Fruit fly (Drosophila melanogaster) whole organism, embryonic: ENCODE data around the gene CG11970.

Experiments
- Antp ChIP-seq: fragments of 200-800 bp; sonication (Bioruptor generic); optimal IDR thresholded peaks from 3 replicates; lab custom pipeline; 2016; ENCODE audit warnings: missing biosample characterization, missing genetic modification characterization
- CG10431 ChIP-seq: fragments of 200-800 bp; sonication (Bioruptor generic); optimal IDR thresholded peaks from 3 replicates; lab custom pipeline; 2018; ENCODE audit warnings: missing biosample characterization, mild to moderate bottlenecking, missing genetic modification characterization
- CG10543 ChIP-seq: fragments of 200-800 bp; sonication (Bioruptor generic); optimal IDR thresholded peaks from 3 replicates; lab custom pipeline; 2017; ENCODE audit warnings: missing biosample characterization, mild to moderate bottlenecking, missing genetic modification characterization, moderate library complexity
- CG11093 ChIP-seq: fragments of 200-800 bp; sonication (Bioruptor generic); IDR thresholded peaks from 3 replicates; pipeline ENCODE4 v1.3.6; 2022; ENCODE audit warnings: missing biosample characterization, missing genetic modification characterization
- CG11695 ChIP-seq: fragments of 200-800 bp; sonication (Bioruptor generic); IDR thresholded peaks from 3 replicates; pipeline ENCODE4 v1.3.6; 2022; ENCODE audit warnings: missing biosample characterization, missing genetic modification characterization
- CG13296 ChIP-seq: fragments of 200-800 bp; sonication (Bioruptor generic); optimal IDR thresholded peaks from 3 replicates; lab custom pipeline; 2018; ENCODE audit warnings: missing biosample characterization, mild to moderate bottlenecking, missing genetic modification characterization
- CG14860 ChIP-seq: fragments of 200-800 bp; sonication (Bioruptor generic); IDR thresholded peaks from 3 replicates; pipeline ENCODE4 v1.3.6; 2022; ENCODE audit warnings: missing biosample characterization, missing genetic modification characterization; ENCODE audit not compliant: partially characterized antibody
- CG16815 ChIP-seq: fragments of 200-800 bp; sonication (Bioruptor generic); optimal IDR thresholded peaks from 3 replicates; lab custom pipeline; 2017; ENCODE audit warnings: missing biosample characterization, mild to moderate bottlenecking, missing genetic modification characterization
- CG17186 ChIP-seq: fragments of 200-800 bp; sonication (Bioruptor generic); optimal IDR thresholded peaks from 3 replicates; lab custom pipeline; 2017; ENCODE audit warnings: missing biosample characterization, missing genetic modification reagents, missing genetic modification characterization
- CG2129 ChIP-seq: fragments of 200-800 bp; sonication (Bioruptor generic); IDR thresholded peaks from 2 replicates; pipeline ENCODE4 v1.3.6; 2022; ENCODE audit warnings: missing biosample characterization, missing genetic modification characterization; ENCODE audit not compliant: partially characterized antibody
- CG4282 ChIP-seq: fragments of 200-800 bp; sonication (Bioruptor generic); optimal IDR thresholded peaks from 2 replicates; lab custom pipeline; 2016; ENCODE audit warnings: missing biosample characterization, missing genetic modification characterization
- CG4707 ChIP-seq: fragments of 200-800 bp; sonication (Bioruptor generic); optimal IDR thresholded peaks from 2 replicates; lab custom pipeline; 2018; ENCODE audit warnings: missing biosample characterization, mild to moderate bottlenecking, missing genetic modification characterization, moderate library complexity
- CG6854 ChIP-seq: fragments of 200-800 bp; sonication (Bioruptor generic); optimal IDR thresholded peaks from 3 replicates; lab custom pipeline; 2017; ENCODE audit warnings: missing biosample characterization, mild to moderate bottlenecking, missing genetic modification characterization
- CG7271 ChIP-seq: fragments of 200-800 bp; sonication (Bioruptor generic); optimal IDR thresholded peaks from 2 replicates; lab custom pipeline; 2018; ENCODE audit warnings: missing biosample characterization, mild to moderate bottlenecking, missing genetic modification characterization, moderate library complexity
- CG7372 ChIP-seq: fragments of 200-800 bp; sonication (Bioruptor generic); IDR thresholded peaks from 2 replicates; pipeline ENCODE4 v1.3.6; 2022; ENCODE audit warnings: missing biosample characterization, missing genetic modification characterization
- CG7556 ChIP-seq: fragments of 200-800 bp; sonication (Bioruptor generic); optimal IDR thresholded peaks from 2 replicates; lab custom pipeline; 2017; ENCODE audit warnings: missing biosample characterization, mild to moderate bottlenecking, missing genetic modification characterization
- CG7963 ChIP-seq: fragments of 200-800 bp; sonication (Bioruptor generic); IDR thresholded peaks from 3 replicates; pipeline ENCODE4 v1.3.6; 2022; ENCODE audit warnings: missing biosample characterization, missing genetic modification characterization; ENCODE audit not compliant: partially characterized antibody
- CG8290 ChIP-seq, 3 experiments: fragments of 200-800 bp; sonication (Bioruptor generic); optimal IDR thresholded peaks; 2 replicates each; lab custom pipeline; 2016 to 2019; ENCODE audit warnings: missing biosample characterization in 3 of 3, missing genetic modification characterization in 3 of 3, mild to moderate bottlenecking in 2 of 3, moderate library complexity in 1 of 3
- CG9876 ChIP-seq: fragments of 200-800 bp; sonication (Bioruptor generic); optimal IDR thresholded peaks from 2 replicates; lab custom pipeline; 2016; ENCODE audit warnings: missing biosample characterization, missing genetic modification characterization
- Ets97D ChIP-seq: fragments of 200-800 bp; sonication (Bioruptor generic); optimal IDR thresholded peaks from 3 replicates; lab custom pipeline; 2016; ENCODE audit warnings: missing biosample characterization, missing genetic modification characterization
- Hr78 ChIP-seq, 2 experiments: fragments of 200-800 bp in 1 of 2; fragments of >200 bp in 1 of 2; sonication (Bioruptor generic) in 1 of 2; optimal IDR thresholded peaks; 2 replicates each; lab custom pipeline; 2017 to 2019; ENCODE audit warnings: missing biosample characterization in 2 of 2, missing genetic modification characterization in 2 of 2, mild to moderate bottlenecking in 1 of 2, moderate library complexity in 1 of 2
- Jarid2 ChIP-seq: fragments of 200-800 bp; sonication (Bioruptor generic); optimal IDR thresholded peaks from 3 replicates; lab custom pipeline; 2017; ENCODE audit warnings: mild to moderate bottlenecking, missing biosample characterization, missing genetic modification reagents, missing genetic modification characterization
- Kr ChIP-seq: fragments of 200-800 bp; sonication (Bioruptor generic); optimal IDR thresholded peaks from 2 replicates; lab custom pipeline; 2017; ENCODE audit warnings: missing biosample characterization, mild to moderate bottlenecking, missing genetic modification characterization
- Neu2 ChIP-seq: fragments of 200-800 bp; sonication (Bioruptor generic); optimal IDR thresholded peaks from 3 replicates; lab custom pipeline; 2016; ENCODE audit warnings: missing biosample characterization, missing genetic modification characterization, borderline replicate concordance
- NfI ChIP-seq: fragments of 200-800 bp; sonication (Bioruptor generic); optimal IDR thresholded peaks from 3 replicates; lab custom pipeline; 2018; ENCODE audit warnings: missing biosample characterization, mild to moderate bottlenecking, missing genetic modification characterization, moderate library complexity
- Sin3A ChIP-seq: fragments of >200 bp; optimal IDR thresholded peaks from 2 replicates; lab custom pipeline; 2018
- Stat92E ChIP-seq, 3 experiments: fragments of >200 bp in 2 of 3; fragments of 200-800 bp in 1 of 3; sonication (Bioruptor generic) in 1 of 3; optimal IDR thresholded peaks; 2 replicates each; lab custom pipeline; 2017 to 2019; ENCODE audit warnings: missing biosample characterization in 3 of 3, missing genetic modification characterization in 3 of 3, mild to moderate bottlenecking in 1 of 3, moderate library complexity in 1 of 3
- ac ChIP-seq: fragments of 200-800 bp; sonication (Bioruptor generic); optimal IDR thresholded peaks from 3 replicates; lab custom pipeline; 2017; ENCODE audit warnings: missing biosample characterization, mild to moderate bottlenecking, missing genetic modification characterization
- ara ChIP-seq: fragments of 200-800 bp; sonication (Bioruptor generic); IDR thresholded peaks from 2 replicates; pipeline ENCODE4 v1.3.6; 2022; ENCODE audit warnings: missing biosample characterization, missing genetic modification characterization
- bowl ChIP-seq: fragments of 200-800 bp; sonication (Bioruptor generic); IDR thresholded peaks from 2 replicates; pipeline ENCODE4 v1.3.6; 2022; ENCODE audit warnings: missing biosample characterization, missing genetic modification characterization
- chn ChIP-seq: fragments of 200-800 bp; sonication (Bioruptor generic); optimal IDR thresholded peaks from 2 replicates; lab custom pipeline; 2016; ENCODE audit warnings: missing biosample characterization, missing genetic modification characterization
- dysf ChIP-seq: fragments of 200-800 bp; sonication (Bioruptor generic); IDR thresholded peaks from 3 replicates; pipeline ENCODE4 v1.3.6; 2022; ENCODE audit warnings: missing biosample characterization, missing genetic modification characterization
- en ChIP-seq: fragments of 200-800 bp; sonication (Bioruptor generic); optimal IDR thresholded peaks from 2 replicates; lab custom pipeline; 2016; ENCODE audit warnings: missing biosample characterization, missing genetic modification characterization
- fru ChIP-seq: fragments of >200 bp; optimal IDR thresholded peaks from 2 replicates; lab custom pipeline; 2017
- grau ChIP-seq: fragments of 200-800 bp; optimal IDR thresholded peaks from 3 replicates; lab custom pipeline; 2019; ENCODE audit warnings: missing biosample characterization, mild to moderate bottlenecking, missing genetic modification characterization, moderate library complexity
- gro ChIP-seq: fragments of 200-800 bp; sonication (Bioruptor generic); optimal IDR thresholded peaks from 2 replicates; lab custom pipeline; 2016; ENCODE audit warnings: missing biosample characterization, missing genetic modification characterization
- jumu ChIP-seq: fragments of 200-800 bp; sonication (Bioruptor generic); optimal IDR thresholded peaks from 3 replicates; lab custom pipeline; 2016; ENCODE audit warnings: missing biosample characterization, missing genetic modification characterization
- kah ChIP-seq: fragments of 200-800 bp; sonication (Bioruptor generic); optimal IDR thresholded peaks from 2 replicates; lab custom pipeline; 2018; ENCODE audit warnings: missing biosample characterization, mild to moderate bottlenecking, missing genetic modification characterization
- mam ChIP-seq: fragments of 200-800 bp; sonication (Bioruptor generic); optimal IDR thresholded peaks from 3 replicates; lab custom pipeline; 2016; ENCODE audit warnings: missing biosample characterization, missing genetic modification characterization
- nmo ChIP-seq: fragments of 200-800 bp; sonication (Bioruptor generic); optimal IDR thresholded peaks from 2 replicates; lab custom pipeline; 2018; ENCODE audit warnings: missing biosample characterization, mild to moderate bottlenecking, missing genetic modification characterization, moderate library complexity
- pita ChIP-seq: fragments of 200-800 bp; sonication (Bioruptor generic); optimal IDR thresholded peaks from 2 replicates; lab custom pipeline; 2017; ENCODE audit warnings: missing biosample characterization, mild to moderate bottlenecking, missing genetic modification characterization
- run ChIP-seq: fragments of 200-800 bp; sonication (Bioruptor generic); optimal IDR thresholded peaks from 3 replicates; lab custom pipeline; 2018; ENCODE audit warnings: missing biosample characterization, mild to moderate bottlenecking, missing genetic modification characterization
- sisA ChIP-seq: fragments of 200-800 bp; sonication (Bioruptor generic); IDR thresholded peaks from 2 replicates; pipeline ENCODE4 v1.3.6; 2022; ENCODE audit warnings: missing biosample characterization, missing genetic modification characterization
- slbo ChIP-seq: fragments of 200-800 bp; sonication (Bioruptor generic); IDR thresholded peaks from 2 replicates; pipeline ENCODE4 v1.3.6; 2022; ENCODE audit warnings: missing biosample characterization, missing genetic modification characterization
- sob ChIP-seq: fragments of 200-800 bp; sonication (Bioruptor generic); IDR thresholded peaks from 2 replicates; pipeline ENCODE4 v1.3.6; 2022; ENCODE audit warnings: missing biosample characterization, missing genetic modification characterization
- stwl ChIP-seq: fragments of 200-800 bp; sonication (Bioruptor generic); optimal IDR thresholded peaks from 3 replicates; lab custom pipeline; 2018; ENCODE audit warnings: missing biosample characterization, mild to moderate bottlenecking, missing genetic modification characterization, moderate library complexity
- tll ChIP-seq, 2 experiments: fragments of 200-800 bp in 1 of 2; fragments of >200 bp in 1 of 2; sonication (Bioruptor generic) in 1 of 2; optimal IDR thresholded peaks; 2 replicates each; lab custom pipeline; 2017 to 2019; ENCODE audit warnings: missing biosample characterization in 2 of 2, missing genetic modification characterization in 2 of 2, mild to moderate bottlenecking in 1 of 2, moderate library complexity in 1 of 2
- vfl ChIP-seq: fragments of 200-800 bp; sonication (Bioruptor generic); optimal IDR thresholded peaks from 2 replicates; lab custom pipeline; 2016; ENCODE audit warnings: missing biosample characterization, missing genetic modification characterization
- zen2 ChIP-seq: fragments of 200-800 bp; sonication (Bioruptor generic); IDR thresholded peaks from 3 replicates; pipeline ENCODE4 v1.3.6; 2022; ENCODE audit warnings: missing biosample characterization, missing genetic modification characterization; ENCODE audit not compliant: partially characterized antibody
- zfh2 ChIP-seq: fragments of 200-800 bp; sonication (Bioruptor generic); optimal IDR thresholded peaks from 2 replicates; lab custom pipeline; 2016; ENCODE audit warnings: missing biosample characterization, missing genetic modification characterization

The CG11970 gene

DNA sequence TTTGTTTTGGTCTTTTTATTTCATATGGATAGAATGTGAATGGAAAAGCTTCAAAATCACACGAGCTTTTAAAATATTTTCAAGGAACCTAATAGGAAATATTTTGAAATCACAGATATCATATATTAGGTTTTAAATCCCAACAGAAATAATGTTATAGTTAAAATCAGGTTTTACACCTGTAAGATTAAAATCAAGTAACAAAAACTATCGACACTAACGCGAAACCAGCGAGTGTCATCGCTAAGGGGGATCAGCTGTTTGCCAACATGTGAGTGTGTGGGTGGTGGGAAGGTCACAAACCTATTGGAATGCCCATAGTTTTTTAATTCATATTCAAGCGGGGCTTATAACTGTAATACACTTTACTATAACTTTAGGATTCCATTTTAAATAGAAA, 54.1 kb downstream of the CG11970 start, which contains the start of gene hyx (continued):
- TF ChIP-seq dysf (GFP tag; lab: Robert Waterston, UW) (0 out of 3 replicates have a peak, but pooled peaks have one; percentile 28), CG10543 (GFP tag; lab: Kevin White, UChicago) (peak; percentile 29), CG4707 (GFP tag; lab: Kevin White, UChicago) (no peak), slbo (peak; percentile 62; the same call in 1 of the 2 replicates), CG7271 (no peak), vfl (peak; percentile 46), CG7963 (GFP tag; lab: Robert Waterston, UW) (peak; percentile 38; the same call in 1 of the 3 replicates), nmo (peak; percentile 27), Kr (no peak), Jarid2 (GFP tag; lab: Kevin White, UChicago) (no peak), CG13296 (peak; percentile 56), run (tag; lab: Kevin White, UChicago) (no peak), Sin3A (no peak), CG7556 (GFP tag; lab: Kevin White, UChicago) (peak; percentile 9), CG4282 (no peak), Ets97D (GFP tag; lab: Kevin White, UChicago) (peak; percentile 32), CG14860 (GFP tag; lab: Robert Waterston, UW) (peak; percentile 58), Hr78 (GFP tag; optimal IDR thresholded peaks at IDR 0.05; lab: Kevin White, UChicago) (peak in 1 of 2 experiments; percentile 88), CG2129 (GFP tag; lab: Robert Waterston, UW) (peak; percentile 82), CG6854 (GFP tag; lab: Kevin White, UChicago) (no peak), chn (peak; percentile 70), sob (GFP tag; lab: Robert Waterston, UW) (peak; percentile 61; the same call in 1 of the 2 replicates), CG7372 (no peak), zen2 (GFP tag; lab: Robert Waterston, UW) (no peak; the same call in 1 of the 3 replicates), CG11695 (GFP tag; lab: Robert Waterston, UW) (no peak), bowl (GFP tag; lab: Robert Waterston, UW) (no peak), CG10431 (GFP tag; lab: Kevin White, UChicago) (no peak), CG17186 (GFP tag; lab: Kevin White, UChicago) (no peak), en (GFP tag; lab: Kevin White, UChicago) (no peak), sisA (GFP tag; lab: Robert Waterston, UW) (no peak), tll (GFP tag; optimal IDR thresholded peaks at IDR 0.05; lab: Kevin White, UChicago) (no peak), fru (no peak), kah (GFP tag; lab: Kevin White, UChicago) (no peak), Neu2 (GFP tag; lab: Kevin White, UChicago) (no peak), CG9876 (no peak), Antp (peak; percentile 57), gro (peak; percentile 76), zfh2 (GFP tag; lab: Kevin White, UChicago) (peak; percentile 54), grau (tag; lab: Kevin White, UChicago) (peak; percentile 53), pita (GFP tag; lab: Kevin White, UChicago) (no peak), stwl (tag; lab: Kevin White, UChicago) (peak; percentile 45), CG8290 (GFP tag; optimal IDR thresholded peaks at IDR 0.05; lab: Kevin White, UChicago) (peak; percentile 27), CG8290 (tag; optimal IDR thresholded peaks at IDR 0.05; lab: Kevin White, UChicago) (peak in 1 of 2 experiments; percentile 86), mam (GFP tag; lab: Kevin White, UChicago) (peak; percentile 59), ac (GFP tag; lab: Kevin White, UChicago) (no peak), jumu (GFP tag; lab: Kevin White, UChicago) (peak; percentile 19), NfI (peak; percentile 40), CG11093 (GFP tag; lab: Robert Waterston, UW) (no peak), ara (no peak), Stat92E (GFP tag; optimal IDR thresholded peaks at IDR 0.05; lab: Kevin White, UChicago) (no peak), CG16815 (GFP tag; lab: Kevin White, UChicago) (no peak)
